Worm (Caenorhabditis elegans) whole organism, late embryonic: ENCODE data around the gene srj-38.

ENCODE experiments used
- C08G9.2 ChIP-seq: sonication (generic microtip); optimal IDR thresholded peaks from 2 replicates; lab custom pipeline; 2016; ENCODE audit warnings: mild to moderate bottlenecking, missing genetic modification characterization, moderate library complexity, missing compliant biosample characterization
- F13H6.1 ChIP-seq: sonication (generic microtip); optimal IDR thresholded peaks from 2 replicates; lab custom pipeline; 2016; ENCODE audit warnings: missing genetic modification characterization, missing compliant biosample characterization
- K02D7.2 ChIP-seq: sonication (generic microtip); optimal IDR thresholded peaks from 2 replicates; lab custom pipeline; 2017; ENCODE audit warnings: mild to moderate bottlenecking, missing genetic modification characterization, missing compliant biosample characterization
- K09A11.1 ChIP-seq: sonication (generic microtip); optimal IDR thresholded peaks from 2 replicates; lab custom pipeline; 2017; ENCODE audit warnings: antibody characterized with exemption, mild to moderate bottlenecking, missing genetic modification characterization, missing compliant biosample characterization; ENCODE audit not compliant: insufficient read depth
- T23F11.4 ChIP-seq: fragments of 200-800 bp; sonication (Bioruptor generic); optimal IDR thresholded peaks from 2 replicates; lab custom pipeline; 2018; ENCODE audit warnings: mild to moderate bottlenecking, missing genetic modification characterization, missing compliant biosample characterization
- Y22D7AL.16 ChIP-seq: sonication (generic microtip); optimal IDR thresholded peaks from 2 replicates; lab custom pipeline; 2016; ENCODE audit warnings: missing genetic modification characterization, missing compliant biosample characterization
- ahr-1 ChIP-seq: sonication (generic microtip); optimal IDR thresholded peaks from 2 replicates; lab custom pipeline; 2016; ENCODE audit warnings: missing genetic modification characterization, missing compliant biosample characterization
- ama-1 ChIP-seq: fragments of 150-350 bp; optimal IDR thresholded peaks from 2 replicates; lab custom pipeline; 2014
- ceh-18 ChIP-seq: sonication (generic microtip); optimal IDR thresholded peaks from 2 replicates; lab custom pipeline; 2016; ENCODE audit warnings: missing genetic modification characterization, missing compliant biosample characterization
- ceh-19 ChIP-seq: fragments of 200-800 bp; sonication (Bioruptor generic); optimal IDR thresholded peaks from 2 replicates; lab custom pipeline; 2018; ENCODE audit warnings: mild to moderate bottlenecking, missing genetic modification characterization, missing compliant biosample characterization
- ceh-2 ChIP-seq: sonication (generic microtip); optimal IDR thresholded peaks from 2 replicates; lab custom pipeline; 2016; ENCODE audit warnings: missing genotype, missing genetic modification characterization, missing compliant biosample characterization
- ceh-24 ChIP-seq: sonication (generic microtip); optimal IDR thresholded peaks from 2 replicates; lab custom pipeline; 2016; ENCODE audit warnings: mild to moderate bottlenecking, missing genetic modification characterization, missing compliant biosample characterization
- ceh-34 ChIP-seq: sonication (generic microtip); optimal IDR thresholded peaks from 2 replicates; lab custom pipeline; 2016; ENCODE audit warnings: mild to moderate bottlenecking, missing genetic modification characterization, missing compliant biosample characterization
- ceh-48 ChIP-seq: sonication (generic microtip); optimal IDR thresholded peaks from 2 replicates; lab custom pipeline; 2016; ENCODE audit warnings: missing genetic modification characterization, inconsistent platforms, missing compliant biosample characterization
- ceh-9 ChIP-seq: sonication (generic microtip); optimal IDR thresholded peaks from 2 replicates; lab custom pipeline; 2016; ENCODE audit warnings: mild to moderate bottlenecking, missing genetic modification characterization, inconsistent platforms, missing compliant biosample characterization
- dmd-4 ChIP-seq: sonication (generic microtip); optimal IDR thresholded peaks from 2 replicates; lab custom pipeline; 2016; ENCODE audit warnings: borderline replicate concordance, missing genetic modification characterization, missing compliant biosample characterization
- elt-2 ChIP-seq: sonication (generic microtip); optimal IDR thresholded peaks from 2 replicates; lab custom pipeline; 2016; ENCODE audit warnings: missing genetic modification reagents, missing genetic modification characterization, missing compliant biosample characterization
- elt-4 ChIP-seq: sonication (generic microtip); optimal IDR thresholded peaks from 2 replicates; lab custom pipeline; 2016; ENCODE audit warnings: missing genetic modification characterization, missing compliant biosample characterization
- fax-1 ChIP-seq: sonication (generic microtip); optimal IDR thresholded peaks from 2 replicates; lab custom pipeline; 2016; ENCODE audit warnings: missing genotype, missing genetic modification characterization, missing compliant biosample characterization
- gmeb-2 ChIP-seq: sonication (generic microtip); optimal IDR thresholded peaks from 2 replicates; lab custom pipeline; 2016; ENCODE audit warnings: missing genetic modification characterization, inconsistent platforms, missing compliant biosample characterization
- hlh-13 ChIP-seq: fragments of 200-800 bp; sonication (Bioruptor generic); optimal IDR thresholded peaks from 2 replicates; lab custom pipeline; 2018; ENCODE audit warnings: mild to moderate bottlenecking, missing genetic modification characterization, missing compliant biosample characterization
- hlh-6 ChIP-seq: sonication (generic microtip); optimal IDR thresholded peaks from 2 replicates; lab custom pipeline; 2016; ENCODE audit warnings: missing genotype, missing genetic modification characterization, missing compliant biosample characterization
- hlh-8 ChIP-seq: sonication (generic microtip); optimal IDR thresholded peaks from 2 replicates; lab custom pipeline; 2016; ENCODE audit warnings: missing genotype, missing genetic modification characterization, missing compliant biosample characterization
- madf-2 ChIP-seq: sonication (generic microtip); optimal IDR thresholded peaks from 2 replicates; lab custom pipeline; 2017; ENCODE audit warnings: missing genetic modification characterization, missing compliant biosample characterization
- mec-3 ChIP-seq: sonication (generic microtip); optimal IDR thresholded peaks from 2 replicates; lab custom pipeline; 2016; ENCODE audit warnings: borderline replicate concordance, missing genetic modification characterization, missing compliant biosample characterization
- nhr-11 ChIP-seq: fragments of 150-350 bp; optimal IDR thresholded peaks from 2 replicates; lab custom pipeline; 2014; ENCODE audit warnings: missing biosample characterization, missing genetic modification characterization
- odd-2 ChIP-seq: sonication (generic microtip); optimal IDR thresholded peaks from 2 replicates; lab custom pipeline; 2017; ENCODE audit warnings: antibody characterized with exemption, mild to moderate bottlenecking, missing genetic modification characterization, missing compliant biosample characterization
- pag-3 ChIP-seq: sonication (generic microtip); optimal IDR thresholded peaks from 2 replicates; lab custom pipeline; 2016; ENCODE audit warnings: missing compliant biosample characterization, missing genetic modification characterization, borderline replicate concordance
- pat-9 ChIP-seq: fragments of 200-800 bp; sonication (Bioruptor generic); optimal IDR thresholded peaks from 2 replicates; lab custom pipeline; 2018; ENCODE audit warnings: mild to moderate bottlenecking, missing genetic modification characterization, moderate library complexity, missing compliant biosample characterization
- pax-1 ChIP-seq: fragments of 150-350 bp; optimal IDR thresholded peaks from 2 replicates; lab custom pipeline; 2014; ENCODE audit warnings: missing biosample characterization, missing genetic modification characterization
- pha-2 ChIP-seq: sonication (generic microtip); optimal IDR thresholded peaks from 2 replicates; lab custom pipeline; 2017; ENCODE audit warnings: mild to moderate bottlenecking, missing genetic modification characterization, missing compliant biosample characterization
- pha-4 ChIP-seq: fragments of 150-350 bp; optimal IDR thresholded peaks from 2 replicates; lab custom pipeline; 2018; ENCODE audit warnings: missing biosample characterization, missing genetic modification reagents, missing genetic modification characterization
- ref-2 ChIP-seq: sonication (generic microtip); optimal IDR thresholded peaks from 2 replicates; lab custom pipeline; 2016; ENCODE audit warnings: missing genetic modification characterization, missing compliant biosample characterization
- rnt-1 ChIP-seq: sonication (generic microtip); optimal IDR thresholded peaks from 2 replicates; lab custom pipeline; 2016; ENCODE audit warnings: missing genetic modification characterization, missing compliant biosample characterization
- sdc-2 ChIP-seq: sonication (generic microtip); optimal IDR thresholded peaks from 2 replicates; lab custom pipeline; 2016; ENCODE audit warnings: missing genotype, missing genetic modification characterization, missing compliant biosample characterization
- sox-2 ChIP-seq: fragments of 200-800 bp; sonication (Bioruptor generic); IDR thresholded peaks from 2 replicates; pipeline ENCODE4 v1.3.6; 2022; ENCODE audit warnings: missing genetic modification reagents, missing genetic modification characterization, missing compliant biosample characterization
- sox-4 ChIP-seq: sonication (generic microtip); optimal IDR thresholded peaks from 2 replicates; lab custom pipeline; 2017; ENCODE audit warnings: mild to moderate bottlenecking, missing genetic modification characterization, inconsistent platforms, missing compliant biosample characterization
- syd-9 ChIP-seq: sonication (generic microtip); optimal IDR thresholded peaks from 2 replicates; lab custom pipeline; 2016; ENCODE audit warnings: mild to moderate bottlenecking, missing genetic modification characterization, moderate library complexity, missing compliant biosample characterization
- tbx-2 ChIP-seq: sonication (generic microtip); optimal IDR thresholded peaks from 2 replicates; lab custom pipeline; 2016; ENCODE audit warnings: missing genetic modification characterization, missing compliant biosample characterization
- tbx-7 ChIP-seq: sonication (generic microtip); optimal IDR thresholded peaks from 2 replicates; lab custom pipeline; 2016; ENCODE audit warnings: missing genotype, missing genetic modification characterization, missing compliant biosample characterization
- ttx-3 ChIP-seq: sonication (generic microtip); optimal IDR thresholded peaks from 2 replicates; lab custom pipeline; 2016; ENCODE audit warnings: missing genetic modification reagents, missing genetic modification characterization, missing compliant biosample characterization
- unc-3 ChIP-seq, 2 experiments: fragments of 200-800 bp in 1 of 2; sonication (Bioruptor generic) in 1 of 2; sonication (generic microtip) in 1 of 2; conservative IDR thresholded peaks in 1 of 2; optimal IDR thresholded peaks in 1 of 2; 2 replicates each; pipeline versions ENCODE4 v1.3.6 to Lab custom; 2016 to 2022; ENCODE audit warnings: missing compliant biosample characterization in 2 of 2, missing genetic modification characterization in 2 of 2, missing genetic modification reagents in 1 of 2
- unc-86 ChIP-seq: sonication (generic microtip); optimal IDR thresholded peaks from 2 replicates; lab custom pipeline; 2016; ENCODE audit warnings: missing genetic modification characterization, missing compliant biosample characterization

The srj-38 gene

ce11 chrV:878567-878966, 5.7 kb downstream of the srj-38 start, which contains the start of gene T02B11.8:
TSS of gene T02B11.8 (minus strand) at chrV:878667.
- no peak for TF ChIP-seq K02D7.2 (tag; lab: Kevin White, UChicago)
- no peak for TF ChIP-seq sdc-2 (tag; lab: Kevin White, UChicago)
- TF ChIP-seq pha-4, result no peak
- no peak for TF ChIP-seq dmd-4 (tag; lab: Kevin White, UChicago)
- TF ChIP-seq nhr-11 (tag; lab: Kevin White, UChicago), result no peak
- no peak for TF ChIP-seq hlh-13
- no peak for TF ChIP-seq ceh-9 (tag; lab: Kevin White, UChicago)
- TF ChIP-seq syd-9 (tag; lab: Kevin White, UChicago), result no peak
- no peak for TF ChIP-seq ceh-34
- TF ChIP-seq ref-2 (tag; lab: Kevin White, UChicago), result no peak
- TF ChIP-seq ttx-3 (tag; lab: Kevin White, UChicago), result no peak
- no peak for TF ChIP-seq pat-9
- no peak for TF ChIP-seq pha-2
- TF ChIP-seq ceh-24 (tag; lab: Kevin White, UChicago), result no peak
- TF ChIP-seq sox-2 (GFP tag; lab: Robert Waterston, UW), result no peak
- TF ChIP-seq mec-3, result no peak
- TF ChIP-seq unc-86, result no peak
- TF ChIP-seq elt-4 (tag; lab: Kevin White, UChicago), result no peak
- no peak for TF ChIP-seq sox-4 (tag; lab: Kevin White, UChicago)

- TF ChIP-seq fax-1 (tag; lab: Kevin White, UChicago) (no peak), K02D7.2 (tag; lab: Kevin White, UChicago) (no peak), elt-2 (no peak), unc-86 (no peak), hlh-8 (tag; lab: Kevin White, UChicago) (no peak), ama-1 (no peak), pat-9 (no peak), odd-2 (tag; lab: Kevin White, UChicago) (no peak), unc-3 (GFP tag; conservative IDR thresholded peaks at IDR 0.05; lab: Robert Waterston, UW) (no peak), unc-3 (tag; optimal IDR thresholded peaks at IDR 0.05; lab: Kevin White, UChicago) (no peak)
Observed at ce11 chrV:875945-876344, 8.3 kb downstream of the srj-38 start, which contains the start of gene T02B11.9. TSS of gene T02B11.9 (plus strand) at chrV:876245.

ce11 chrV:871029-871428, 13.2 kb downstream of the srj-38 start, which contains the start of gene T02B11.4:
TSS of gene T02B11.4 (minus strand) at chrV:871129.
- TF ChIP-seq Y22D7AL.16 (tag; lab: Kevin White, UChicago), result no peak
- no peak for TF ChIP-seq gmeb-2 (tag; lab: Kevin White, UChicago)
- no peak for TF ChIP-seq dmd-4 (tag; lab: Kevin White, UChicago)
- TF ChIP-seq madf-2, result no peak
- no peak for TF ChIP-seq fax-1 (tag; lab: Kevin White, UChicago)
- TF ChIP-seq hlh-8 (tag; lab: Kevin White, UChicago), result no peak
- no peak for TF ChIP-seq tbx-2 (tag; lab: Kevin White, UChicago)
- no peak for TF ChIP-seq ceh-2 (tag; lab: Kevin White, UChicago)
- TF ChIP-seq tbx-7, result no peak
- TF ChIP-seq rnt-1 (tag; lab: Kevin White, UChicago), result no peak
- TF ChIP-seq sox-2 (GFP tag; lab: Robert Waterston, UW), result no peak
- no peak for TF ChIP-seq ahr-1 (tag; lab: Kevin White, UChicago)
- no peak for TF ChIP-seq odd-2 (tag; lab: Kevin White, UChicago)
- TF ChIP-seq T23F11.4 (GFP tag; lab: Kevin White, UChicago), result no peak
- TF ChIP-seq ceh-18 (tag; lab: Kevin White, UChicago), result no peak
- no peak for TF ChIP-seq F13H6.1 (tag; lab: Kevin White, UChicago)

DNA sequence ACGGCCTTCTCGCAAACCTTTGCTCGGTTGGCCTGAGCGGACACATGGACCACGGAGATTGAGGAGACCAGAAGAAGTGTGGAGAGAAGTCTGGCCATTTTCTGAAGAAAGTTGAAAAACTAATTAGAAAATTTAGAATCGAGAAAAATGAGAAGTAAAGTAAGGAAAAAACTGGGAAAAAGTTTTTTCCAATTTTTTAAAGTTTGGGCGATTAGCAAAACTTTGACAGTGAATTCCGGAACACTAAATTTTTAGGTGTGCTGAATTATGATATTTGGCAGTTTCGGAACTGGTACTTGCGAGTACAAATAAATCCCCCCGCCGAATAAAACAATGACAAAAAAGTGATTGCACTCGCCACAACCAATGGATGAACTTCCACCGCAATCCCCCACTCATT, 17.5 kb downstream of the srj-38 start, which contains the start of gene T02B11.3:
Gene T02B11.3 (minus strand): TSS at position 101 of the 400 bp plus-strand sequence.
- TF ChIP-seq gmeb-2 (tag; lab: Kevin White, UChicago) (no peak), ceh-18 (tag; lab: Kevin White, UChicago) (no peak), pag-3 (tag; lab: Kevin White, UChicago) (no peak), elt-4 (tag; lab: Kevin White, UChicago) (no peak), K02D7.2 (tag; lab: Kevin White, UChicago) (no peak), pat-9 (no peak), C08G9.2 (tag; lab: Kevin White, UChicago) (no peak), hlh-6 (tag; lab: Kevin White, UChicago) (no peak), ceh-2 (tag; lab: Kevin White, UChicago) (no peak), ref-2 (tag; lab: Kevin White, UChicago) (no peak), sox-4 (tag; lab: Kevin White, UChicago) (no peak), unc-3 (GFP tag; conservative IDR thresholded peaks at IDR 0.05; lab: Robert Waterston, UW) (no peak), unc-3 (tag; optimal IDR thresholded peaks at IDR 0.05; lab: Kevin White, UChicago) (no peak), ceh-19 (no peak), K09A11.1 (no peak), ceh-48 (tag; lab: Kevin White, UChicago) (no peak), hlh-13 (no peak), madf-2 (no peak), ttx-3 (tag; lab: Kevin White, UChicago) (no peak), pax-1 (tag; lab: Kevin White, UChicago) (no peak)
